Fruit fly (Drosophila melanogaster): ENCODE data around the gene w-cup.

w-cup gene

dm6 chr2L:10614660-10615479 is 37.3 kb upstream of the w-cup start:
- TF ChIP-seq ey (GFP tag; optimal IDR thresholded peaks at IDR 0.05), result no peak
- no peak for TF ChIP-seq brk (GFP tag; optimal IDR thresholded peaks at IDR 0.05)
- no peak for TF ChIP-seq tai (GFP tag; optimal IDR thresholded peaks at IDR 0.05)
- no peak for TF ChIP-seq N (GFP tag; optimal IDR thresholded peaks at IDR 0.05)
- TF ChIP-seq Rel (GFP tag; optimal IDR thresholded peaks at IDR 0.05), result no peak
- peak; percentile 58 for TF ChIP-seq Rel (tag; optimal IDR thresholded peaks at IDR 0.05)
- TF ChIP-seq fru (GFP tag; optimal IDR thresholded peaks at IDR 0.05), result peak; percentile 5
- no peak for TF ChIP-seq Dfd (GFP tag; optimal IDR thresholded peaks at IDR 0.05)
- TF ChIP-seq Mio (GFP tag; optimal IDR thresholded peaks at IDR 0.05), result no peak

- TF ChIP-seq Dif (GFP tag; optimal IDR thresholded peaks at IDR 0.05; ENCODE audit: partially characterized antibody), result peak; percentile 47
- TF ChIP-seq N (GFP tag; optimal IDR thresholded peaks at IDR 0.05), result no peak
- no peak for TF ChIP-seq lola (GFP tag; optimal IDR thresholded peaks at IDR 0.05)
- no peak for TF ChIP-seq sv (GFP tag; optimal IDR thresholded peaks at IDR 0.05)
- TF ChIP-seq pan (optimal IDR thresholded peaks at IDR 0.05), result no peak
- TF ChIP-seq OdsH (GFP tag; optimal IDR thresholded peaks at IDR 0.05), result no peak
- TF ChIP-seq woc (GFP tag; optimal IDR thresholded peaks at IDR 0.05), result no peak
- no peak for TF ChIP-seq HLH106 (tag; optimal IDR thresholded peaks at IDR 0.05)
- no peak for TF ChIP-seq CG9705 (GFP tag; optimal IDR thresholded peaks at IDR 0.05)
- TF ChIP-seq Hr78 (GFP tag; optimal IDR thresholded peaks at IDR 0.05), result no peak
- TF ChIP-seq Mio (GFP tag; optimal IDR thresholded peaks at IDR 0.05), result no peak
- TF ChIP-seq Rel (GFP tag; optimal IDR thresholded peaks at IDR 0.05), result no peak
- peak; percentile 48 for TF ChIP-seq Rel (tag; optimal IDR thresholded peaks at IDR 0.05)
- TF ChIP-seq CG32264 (GFP tag; optimal IDR thresholded peaks at IDR 0.05), result no peak
- no peak for TF ChIP-seq dsf (GFP tag; optimal IDR thresholded peaks at IDR 0.05; ENCODE audit: borderline replicate concordance)
- no peak for TF ChIP-seq Hnf4 (GFP tag; optimal IDR thresholded peaks at IDR 0.05)
Measured at dm6 chr2L:10613104-10613503, 35.5 kb upstream of the w-cup start.

dm6 chr2L:10608662-10609262 is 31.2 kb upstream of the w-cup start:
- no peak for TF ChIP-seq psq (GFP tag; optimal IDR thresholded peaks at IDR 0.05)
- TF ChIP-seq lola (GFP tag; optimal IDR thresholded peaks at IDR 0.05), result no peak
- no peak for TF ChIP-seq dl (GFP tag; optimal IDR thresholded peaks at IDR 0.05; ENCODE audit: insufficient read depth in 1 of 2, partially characterized antibody in 2 of 2)
- no peak for TF ChIP-seq N (GFP tag; optimal IDR thresholded peaks at IDR 0.05)
- TF ChIP-seq Mio (GFP tag; optimal IDR thresholded peaks at IDR 0.05), result no peak
- TF ChIP-seq dmrt93B (GFP tag; optimal IDR thresholded peaks at IDR 0.05), result no peak
- TF ChIP-seq Hr78 (GFP tag; optimal IDR thresholded peaks at IDR 0.05), result no peak
- no peak for TF ChIP-seq Dfd (GFP tag; optimal IDR thresholded peaks at IDR 0.05)
- TF ChIP-seq GATAd (GFP tag; optimal IDR thresholded peaks at IDR 0.05), result no peak
- no peak for TF ChIP-seq dsf (GFP tag; optimal IDR thresholded peaks at IDR 0.05; ENCODE audit: borderline replicate concordance)
- no peak for TF ChIP-seq usp (GFP tag; optimal IDR thresholded peaks at IDR 0.05)
- no peak for TF ChIP-seq CG32264 (GFP tag; optimal IDR thresholded peaks at IDR 0.05)
- no peak for TF ChIP-seq Dif (GFP tag; optimal IDR thresholded peaks at IDR 0.05; ENCODE audit: partially characterized antibody)
- no peak for TF ChIP-seq Hr83 (GFP tag; optimal IDR thresholded peaks at IDR 0.05; ENCODE audit: poor library complexity, severe bottlenecking)

dm6 chr2L:10607697-10608096 is 30.1 kb upstream of the w-cup start:
- TF ChIP-seq psq (GFP tag; optimal IDR thresholded peaks at IDR 0.05), result no peak

dm6 chr2L:10603604-10604003 is 26.0 kb upstream of the w-cup start:
- TF ChIP-seq pan (optimal IDR thresholded peaks at IDR 0.05) (no peak), Mio (GFP tag; optimal IDR thresholded peaks at IDR 0.05) (no peak), brk (GFP tag; optimal IDR thresholded peaks at IDR 0.05) (no peak), dsf (GFP tag; optimal IDR thresholded peaks at IDR 0.05; ENCODE audit: borderline replicate concordance) (no peak)

dm6 chr2L:10581602-10582001 is 4.0 kb upstream of the w-cup start, which contains the start of gene CG34161:
Gene CG34161 (minus strand): TSS chr2L:10581702.
- TF ChIP-seq Jra (GFP tag; optimal IDR thresholded peaks at IDR 0.05), result no peak
- TF ChIP-seq jim (GFP tag; optimal IDR thresholded peaks at IDR 0.05), result no peak
- TF ChIP-seq CG9705 (GFP tag; optimal IDR thresholded peaks at IDR 0.05), result no peak
- TF ChIP-seq Mio (GFP tag; optimal IDR thresholded peaks at IDR 0.05), result no peak
- TF ChIP-seq dsf (GFP tag; optimal IDR thresholded peaks at IDR 0.05; ENCODE audit: borderline replicate concordance), result no peak
- no peak for TF ChIP-seq GATAd (GFP tag; optimal IDR thresholded peaks at IDR 0.05)
- no peak for TF ChIP-seq Abd-B (GFP tag; optimal IDR thresholded peaks at IDR 0.05)
- no peak for TF ChIP-seq lola (GFP tag; optimal IDR thresholded peaks at IDR 0.05)
- no peak for TF ChIP-seq Vsx2 (GFP tag; optimal IDR thresholded peaks at IDR 0.05; ENCODE audit: partially characterized antibody)
- TF ChIP-seq Rel (GFP tag; optimal IDR thresholded peaks at IDR 0.05), result no peak
- TF ChIP-seq Rel (tag; optimal IDR thresholded peaks at IDR 0.05), result no peak
- TF ChIP-seq rgr (GFP tag; optimal IDR thresholded peaks at IDR 0.05), result no peak
- no peak for TF ChIP-seq Hnf4 (GFP tag; optimal IDR thresholded peaks at IDR 0.05)
- TF ChIP-seq usp (GFP tag; optimal IDR thresholded peaks at IDR 0.05), result no peak
- TF ChIP-seq Myc (optimal IDR thresholded peaks at IDR 0.05), result no peak
- no peak for TF ChIP-seq psq (GFP tag; optimal IDR thresholded peaks at IDR 0.05)
